Fruit fly (Drosophila melanogaster): ENCODE measurements around the gene CG11686.

Gene CG11686

dm6 chr3R:13260114-13260673 is at the start of gene CG11686:
Gene CG11686 (plus strand): TSS chr3R:13260356.
- TF ChIP-seq CG12659 (GFP tag; optimal IDR thresholded peaks at IDR 0.05) (peak; percentile 13), sens (GFP tag) (peak; percentile 44), CG31224 (GFP tag; IDR thresholded peaks at IDR 0.05) (no peak), HLHmδ (GFP tag; optimal IDR thresholded peaks at IDR 0.05) (peak; percentile 33), CG6272 (GFP tag; IDR thresholded peaks at IDR 0.05) (0 out of 2 replicates have a peak, but pooled peaks have one; percentile 11), hkb (optimal IDR thresholded peaks at IDR 0.05) (peak; percentile 99), hkb (GFP tag; IDR thresholded peaks at IDR 0.05) (no peak; the same call in 1 of the 2 replicates), CG11398 (GFP tag; optimal IDR thresholded peaks at IDR 0.05) (no peak), CG2120 (GFP tag; optimal IDR thresholded peaks at IDR 0.05) (peak; percentile 48), ato (GFP tag; IDR thresholded peaks at IDR 0.05; ENCODE audit: partially characterized antibody) (peak; percentile 24; the same call in 1 of the 2 replicates), MBD-R2 (GFP tag; IDR thresholded peaks at IDR 0.05) (peak; percentile 42; the same call in 1 of the 2 replicates), repo (GFP tag; optimal IDR thresholded peaks at IDR 0.05) (no peak), CG1603 (tag; optimal IDR thresholded peaks at IDR 0.05) (peak; percentile 18), CG17829 (tag; optimal IDR thresholded peaks at IDR 0.05) (peak; percentile 29), otp (GFP tag; IDR thresholded peaks at IDR 0.05) (0 out of 3 replicates have a peak, but pooled peaks have one; percentile 11), fru (optimal IDR thresholded peaks at IDR 0.05) (no peak), E2f1 (GFP tag; IDR thresholded peaks at IDR 0.05) (peak; percentile 29; the same call in 1 of the 2 replicates), CG10147 (GFP tag; optimal IDR thresholded peaks at IDR 0.05) (peak; percentile 1), odd (GFP tag; optimal IDR thresholded peaks at IDR 0.05) (peak; percentile 5), MESR4 (GFP tag; optimal IDR thresholded peaks at IDR 0.05) (no peak), lov (optimal IDR thresholded peaks at IDR 0.05) (no peak), lov (GFP tag; IDR thresholded peaks at IDR 0.05) (0 out of 3 replicates have a peak, but pooled peaks have one; percentile 4), CG4707 (GFP tag; optimal IDR thresholded peaks at IDR 0.05) (peak; percentile 2), fd3F (GFP tag; optimal IDR thresholded peaks at IDR 0.05) (no peak), sr (GFP tag; IDR thresholded peaks at IDR 0.05) (peak; percentile 76), CG7963 (GFP tag; IDR thresholded peaks at IDR 0.05; ENCODE audit: partially characterized antibody) (peak; percentile 25; the same call in 1 of the 3 replicates), caup (GFP tag; optimal IDR thresholded peaks at IDR 0.05; ENCODE audit: severe bottlenecking) (peak; percentile 17), ind (GFP tag; optimal IDR thresholded peaks at IDR 0.05) (no peak), CG14710 (tag; optimal IDR thresholded peaks at IDR 0.05) (no peak), bsh (GFP tag; optimal IDR thresholded peaks at IDR 0.05) (peak in 1 of 2 experiments; percentile 45), cg (GFP tag; optimal IDR thresholded peaks at IDR 0.05) (no peak), sim (GFP tag; IDR thresholded peaks at IDR 0.05) (no peak), pho (GFP tag; optimal IDR thresholded peaks at IDR 0.05) (peak; percentile 2), CG18476 (GFP tag; optimal IDR thresholded peaks at IDR 0.05) (peak; percentile 98), CG14441 (GFP tag; IDR thresholded peaks at IDR 0.05) (0 out of 2 replicates have a peak, but pooled peaks have one; percentile 11), CG42726 (GFP tag; IDR thresholded peaks at IDR 0.05; ENCODE audit: partially characterized antibody) (0 out of 2 replicates have a peak, but pooled peaks have one; percentile 48), Dll (GFP tag; IDR thresholded peaks at IDR 0.05; ENCODE audit: partially characterized antibody) (0 out of 4 replicates have a peak, but pooled peaks have one; percentile 20), phol (tag; optimal IDR thresholded peaks at IDR 0.05) (no peak), CG9932 (GFP tag; IDR thresholded peaks at IDR 0.05) (0 out of 2 replicates have a peak, but pooled peaks have one; percentile 15), lab (GFP tag; optimal IDR thresholded peaks at IDR 0.05) (peak; percentile 44), CG2875 (GFP tag; optimal IDR thresholded peaks at IDR 0.05) (peak; percentile 9), Dad (GFP tag; optimal IDR thresholded peaks at IDR 0.05) (peak; percentile 4), bowl (GFP tag; IDR thresholded peaks at IDR 0.05) (no peak; the same call in 1 of the 2 replicates), gem (tag; optimal IDR thresholded peaks at IDR 0.05) (peak; percentile 6), CG12391 (tag; optimal IDR thresholded peaks at IDR 0.05) (peak; percentile 21), grau (tag; optimal IDR thresholded peaks at IDR 0.05) (peak; percentile 18), CG10366 (GFP tag; IDR thresholded peaks at IDR 0.05) (0 out of 2 replicates have a peak, but pooled peaks have one; percentile 7), crp (GFP tag; optimal IDR thresholded peaks at IDR 0.05) (no peak), CG10267 (tag; optimal IDR thresholded peaks at IDR 0.05) (no peak)

Data from whole organism, embryonic.